Fruit fly (Drosophila melanogaster) whole organism, adult: Measurements from ENCODE around the gene dock.

ENCODE experiments used
- CG11617 ChIP-seq: fragments of 200-800 bp; sonication (Bioruptor generic); optimal IDR thresholded peaks from 2 replicates; lab custom pipeline; 2017; ENCODE audit warnings: mild to moderate bottlenecking, missing biosample characterization, missing genetic modification reagents, missing genetic modification characterization
- CG12768 ChIP-seq: fragments of 200-800 bp; sonication (Bioruptor generic); optimal IDR thresholded peaks from 2 replicates; lab custom pipeline; 2017; ENCODE audit warnings: missing biosample characterization, missing genetic modification characterization, mild to moderate bottlenecking, moderate library complexity, missing genetic modification reagents
- CG14711 ChIP-seq: fragments of 200-800 bp; sonication (Bioruptor generic); optimal IDR thresholded peaks from 2 replicates; lab custom pipeline; 2018; ENCODE audit warnings: missing biosample characterization, mild to moderate bottlenecking, missing genetic modification characterization, moderate library complexity
- CG1620 ChIP-seq: fragments of 200-800 bp; sonication (Bioruptor generic); optimal IDR thresholded peaks from 2 replicates; lab custom pipeline; 2016; ENCODE audit warnings: missing biosample characterization, missing genetic modification characterization
- CG33017 ChIP-seq: fragments of 200-800 bp; sonication (Bioruptor generic); optimal IDR thresholded peaks from 2 replicates; lab custom pipeline; 2018; ENCODE audit warnings: missing biosample characterization, mild to moderate bottlenecking, missing genetic modification characterization, moderate library complexity
- CG5204 ChIP-seq: fragments of 200-800 bp; sonication (Bioruptor generic); optimal IDR thresholded peaks from 2 replicates; lab custom pipeline; 2016; ENCODE audit warnings: missing biosample characterization, missing genetic modification characterization
- CG7045 ChIP-seq: fragments of 200-800 bp; sonication (Bioruptor generic); optimal IDR thresholded peaks from 2 replicates; lab custom pipeline; 2017; ENCODE audit warnings: missing biosample characterization, mild to moderate bottlenecking, missing genetic modification characterization
- CG7101 ChIP-seq: fragments of 200-800 bp; sonication (Bioruptor generic); optimal IDR thresholded peaks from 2 replicates; lab custom pipeline; 2018; ENCODE audit warnings: missing biosample characterization, mild to moderate bottlenecking, missing genetic modification characterization, moderate library complexity
- Clk ChIP-seq: fragments of 200-800 bp; sonication (Bioruptor generic); optimal IDR thresholded peaks from 2 replicates; lab custom pipeline; 2017; ENCODE audit warnings: missing biosample characterization, missing genetic modification characterization
- Crg-1 ChIP-seq: fragments of 200-800 bp; sonication (Bioruptor generic); optimal IDR thresholded peaks from 2 replicates; lab custom pipeline; 2016; ENCODE audit warnings: missing biosample characterization, missing genetic modification characterization
- Hr96 ChIP-seq: fragments of 200-800 bp; sonication (Bioruptor generic); optimal IDR thresholded peaks from 2 replicates; lab custom pipeline; 2016; ENCODE audit warnings: missing biosample characterization, missing genetic modification characterization
- Mnt ChIP-seq: fragments of 200-800 bp; sonication (Bioruptor generic); optimal IDR thresholded peaks from 2 replicates; lab custom pipeline; 2016; ENCODE audit warnings: missing biosample characterization, mild to moderate bottlenecking, missing genetic modification characterization
- bab1 ChIP-seq: fragments of 200-800 bp; sonication (Bioruptor generic); optimal IDR thresholded peaks from 3 replicates; lab custom pipeline; 2019; ENCODE audit warnings: missing biosample characterization, mild to moderate bottlenecking, missing genetic modification characterization, moderate library complexity
- cic ChIP-seq: fragments of 200-800 bp; sonication (Bioruptor generic); optimal IDR thresholded peaks from 2 replicates; lab custom pipeline; 2017; ENCODE audit warnings: missing biosample characterization, mild to moderate bottlenecking, missing genetic modification characterization, moderate library complexity
- cnc ChIP-seq, 2 experiments: fragments of >200 bp; optimal IDR thresholded peaks; 2 replicates each; lab custom pipeline; 2017
- kay ChIP-seq: fragments of 200-800 bp; sonication (Bioruptor generic); peaks from one replicate; lab custom pipeline; 2016; ENCODE audit warnings: missing biosample characterization, missing genetic modification characterization, borderline replicate concordance
- ovo ChIP-seq: fragments of 200-800 bp; sonication (Bioruptor generic); optimal IDR thresholded peaks from 2 replicates; lab custom pipeline; 2016; ENCODE audit warnings: missing biosample characterization, missing genetic modification characterization
- pad ChIP-seq: fragments of 200-800 bp; sonication (Bioruptor generic); optimal IDR thresholded peaks from 3 replicates; lab custom pipeline; 2017; ENCODE audit warnings: missing biosample characterization, missing genetic modification characterization, mild to moderate bottlenecking, moderate library complexity, missing genetic modification reagents
- tj ChIP-seq: fragments of 200-800 bp; sonication (Bioruptor generic); optimal IDR thresholded peaks from 3 replicates; lab custom pipeline; 2017; ENCODE audit warnings: missing biosample characterization, mild to moderate bottlenecking, missing genetic modification characterization, moderate library complexity
- toe ChIP-seq: fragments of 200-800 bp; sonication (Bioruptor generic); optimal IDR thresholded peaks from 2 replicates; lab custom pipeline; 2016; ENCODE audit warnings: missing biosample characterization, missing genetic modification characterization

Gene dock

DNA sequence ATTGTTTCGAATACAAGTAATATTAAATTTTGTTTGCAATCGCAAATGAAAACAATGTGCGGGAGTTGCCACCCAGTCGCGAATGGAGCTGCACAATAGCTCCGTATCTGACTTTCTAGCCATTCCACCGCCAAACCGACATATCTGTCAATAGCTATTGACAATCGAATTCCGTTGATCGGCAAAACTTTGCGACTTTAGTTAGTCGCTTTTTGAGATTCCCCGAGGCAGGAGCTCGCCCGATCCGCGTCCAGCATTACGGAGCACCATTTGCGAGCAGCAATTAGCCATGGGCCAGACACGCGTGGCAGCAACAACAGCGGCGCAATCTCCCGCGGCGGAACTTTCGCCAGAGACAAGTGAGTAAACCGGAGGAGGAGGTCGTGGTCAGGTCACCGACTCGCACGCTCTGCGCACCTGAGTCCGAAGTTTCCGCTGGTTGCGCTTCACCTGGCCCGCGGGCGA lies 26.9 kb downstream of the dock start, which contains the start of the genes CG4291 and kraken:
Gene CG4291 (minus strand): TSS at position 84 of the 465 bp plus-strand sequence.
Gene kraken (plus strand): TSS at position 122 of the 465 bp plus-strand sequence.
- peak; percentile 63 for TF ChIP-seq CG7101 (tag; lab: Kevin White, UChicago)
- peak; percentile 45 for TF ChIP-seq CG7045
- TF ChIP-seq CG33017 (tag; lab: Kevin White, UChicago) = peak; percentile 44
- TF ChIP-seq pad (GFP tag; lab: Kevin White, UChicago) = peak; percentile 39
- TF ChIP-seq CG12768 = peak; percentile 87
- peak; percentile 66 for TF ChIP-seq CG1620 (GFP tag; lab: Kevin White, UChicago)
- peak; percentile 48 for TF ChIP-seq ovo (GFP tag; lab: Kevin White, UChicago)
- peak; percentile 39 for TF ChIP-seq Crg-1 (GFP tag; lab: Kevin White, UChicago)
- peak; percentile 51 for TF ChIP-seq CG11617
- TF ChIP-seq Hr96 = peak; percentile 25
- TF ChIP-seq tj = peak; percentile 46
- no peak for TF ChIP-seq cnc (optimal IDR thresholded peaks at IDR 0.05; lab: Kevin White, UChicago)
- peak; percentile 72 for TF ChIP-seq bab1
- TF ChIP-seq kay = no peak
- TF ChIP-seq Clk (GFP tag; lab: Kevin White, UChicago) = no peak
- peak; percentile 74 for TF ChIP-seq toe (GFP tag; lab: Kevin White, UChicago)
- TF ChIP-seq CG5204 (GFP tag; lab: Kevin White, UChicago) = no peak
- TF ChIP-seq CG14711 (tag; lab: Kevin White, UChicago) = peak; percentile 28
- TF ChIP-seq cic (GFP tag; lab: Kevin White, UChicago) = peak; percentile 53
- TF ChIP-seq Mnt (GFP tag; lab: Kevin White, UChicago) = peak; percentile 91

- TF ChIP-seq cnc (optimal IDR thresholded peaks at IDR 0.05; lab: Kevin White, UChicago) = no peak
- no peak for TF ChIP-seq CG5204 (GFP tag; lab: Kevin White, UChicago)
- TF ChIP-seq CG12768 = no peak
- TF ChIP-seq CG7101 (tag; lab: Kevin White, UChicago) = peak; percentile 64
- TF ChIP-seq CG33017 (tag; lab: Kevin White, UChicago) = peak; percentile 51
- no peak for TF ChIP-seq Mnt (GFP tag; lab: Kevin White, UChicago)
- TF ChIP-seq CG11617 = no peak
- TF ChIP-seq CG7045 = no peak
- no peak for TF ChIP-seq cic (GFP tag; lab: Kevin White, UChicago)
- peak; percentile 55 for TF ChIP-seq Crg-1 (GFP tag; lab: Kevin White, UChicago)
- peak; percentile 21 for TF ChIP-seq Hr96
- TF ChIP-seq toe (GFP tag; lab: Kevin White, UChicago) = peak; percentile 42
- peak; percentile 10 for TF ChIP-seq pad (GFP tag; lab: Kevin White, UChicago)
- no peak for TF ChIP-seq Clk (GFP tag; lab: Kevin White, UChicago)
- TF ChIP-seq CG1620 (GFP tag; lab: Kevin White, UChicago) = peak; percentile 9
- no peak for TF ChIP-seq kay
- peak; percentile 71 for TF ChIP-seq ovo (GFP tag; lab: Kevin White, UChicago)
- no peak for TF ChIP-seq tj
- TF ChIP-seq bab1 = peak; percentile 21
- peak; percentile 31 for TF ChIP-seq CG14711 (tag; lab: Kevin White, UChicago)
Measured at dm6 chr2L:855052-855547, 29.3 kb downstream of the dock start, which contains the start of gene CG13949. TSS of gene CG13949 (plus strand) at chr2L:855337.

DNA sequence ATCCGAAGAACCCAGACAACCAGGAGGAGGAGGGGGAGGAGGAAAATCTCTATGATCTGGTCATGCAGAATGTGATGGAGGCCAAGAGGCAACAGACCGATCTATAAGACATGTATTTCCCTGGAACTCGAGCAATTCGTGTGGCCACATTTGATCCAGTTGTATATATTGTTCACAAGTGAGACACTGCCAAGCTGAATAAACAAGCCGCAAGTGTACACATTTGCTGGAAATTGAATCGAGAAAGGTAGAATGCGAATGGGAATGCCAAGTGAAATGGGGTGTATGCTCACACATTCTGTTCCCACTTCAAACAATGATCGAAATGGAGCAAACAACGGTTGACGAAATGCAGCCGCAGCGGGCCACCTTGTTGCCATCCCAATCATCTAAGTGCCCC lies 30.2 kb downstream of the dock start:
- TF ChIP-seq tj = no peak
- peak; percentile 13 for TF ChIP-seq cic (GFP tag; lab: Kevin White, UChicago)
- no peak for TF ChIP-seq ovo (GFP tag; lab: Kevin White, UChicago)
- TF ChIP-seq CG33017 (tag; lab: Kevin White, UChicago) = no peak
- no peak for TF ChIP-seq pad (GFP tag; lab: Kevin White, UChicago)
- no peak for TF ChIP-seq toe (GFP tag; lab: Kevin White, UChicago)
- peak; percentile 58 for TF ChIP-seq Crg-1 (GFP tag; lab: Kevin White, UChicago)
- TF ChIP-seq CG7101 (tag; lab: Kevin White, UChicago) = peak; percentile 18

DNA sequence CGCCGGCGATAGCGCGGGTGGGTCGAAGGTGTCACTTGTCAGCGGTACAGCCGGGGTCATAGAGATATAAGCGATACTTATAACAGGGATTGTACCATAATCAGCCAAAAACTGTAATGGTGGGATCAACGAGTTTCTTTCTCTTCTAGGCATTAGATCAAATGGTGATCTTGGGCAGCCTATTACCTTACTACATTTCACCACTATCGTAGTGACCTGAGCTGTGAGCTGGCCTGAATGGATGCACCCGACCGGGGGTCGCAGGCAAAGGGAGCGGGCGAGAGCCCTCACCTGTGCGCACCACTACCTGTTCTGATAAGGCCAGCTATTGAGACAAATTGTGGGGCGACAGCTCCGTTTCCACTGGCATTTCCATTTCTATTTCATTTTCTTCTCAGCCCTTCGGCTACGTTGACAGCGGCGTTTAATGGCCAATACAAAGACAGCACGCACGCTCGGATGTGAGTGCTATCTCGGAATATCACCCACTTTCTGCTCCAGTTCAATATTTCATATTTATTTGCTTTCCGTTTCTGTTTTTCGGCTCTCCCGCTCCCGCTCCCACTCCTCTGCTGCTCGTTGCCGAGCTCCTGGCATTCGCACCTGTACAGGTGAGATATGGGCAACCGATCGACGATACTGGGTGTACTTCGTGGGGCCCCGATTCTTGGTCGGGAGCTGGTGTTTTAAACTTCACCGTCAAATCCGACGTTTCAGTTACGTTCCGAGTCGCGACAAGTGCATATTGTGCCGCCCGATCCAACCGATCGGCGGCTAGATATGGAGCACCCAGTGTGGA lies 31.1 kb downstream of the dock start:
- TF ChIP-seq CG7101 (tag; lab: Kevin White, UChicago) (peak; percentile 57), CG5204 (GFP tag; lab: Kevin White, UChicago) (no peak), bab1 (no peak), Clk (GFP tag; lab: Kevin White, UChicago) (no peak), Crg-1 (GFP tag; lab: Kevin White, UChicago) (no peak), Mnt (GFP tag; lab: Kevin White, UChicago) (peak; percentile 10), CG12768 (no peak), pad (GFP tag; lab: Kevin White, UChicago) (no peak), tj (no peak), CG33017 (tag; lab: Kevin White, UChicago) (peak; percentile 79), CG14711 (tag; lab: Kevin White, UChicago) (peak; percentile 49), cic (GFP tag; lab: Kevin White, UChicago) (no peak), ovo (GFP tag; lab: Kevin White, UChicago) (no peak), kay (no peak), CG11617 (no peak), Hr96 (no peak)

DNA sequence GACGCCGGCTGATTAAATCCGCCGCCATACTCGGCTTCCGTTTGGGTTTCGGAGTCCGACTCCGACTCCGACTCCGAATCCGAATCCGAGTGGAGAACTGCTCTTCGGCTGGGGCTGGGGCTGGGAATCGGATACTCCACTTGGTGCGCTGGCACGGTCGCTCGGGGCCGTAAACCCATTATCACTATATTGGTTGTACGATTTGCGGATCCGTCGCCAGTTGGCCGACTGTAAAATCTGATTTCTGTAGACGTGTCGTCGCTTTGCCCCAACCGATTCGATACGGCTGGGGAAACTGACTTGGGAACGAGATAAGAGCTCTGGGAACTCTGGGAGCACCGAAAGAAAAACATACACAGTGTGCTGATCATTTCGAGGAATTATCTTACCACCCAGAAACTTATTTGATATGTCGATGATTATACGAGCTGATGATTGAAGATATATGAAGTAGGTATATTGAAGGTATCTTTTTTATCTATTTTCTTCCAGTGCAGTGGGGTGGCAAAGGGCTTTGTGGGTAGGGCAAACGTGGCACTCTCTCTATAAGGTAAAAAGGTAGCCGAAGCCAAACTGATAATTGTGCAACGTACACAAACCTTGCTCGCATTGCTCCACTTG lies 32.2 kb downstream of the dock start:
- TF ChIP-seq ovo (GFP tag; lab: Kevin White, UChicago) (no peak), tj (no peak), Clk (GFP tag; lab: Kevin White, UChicago) (no peak), CG1620 (GFP tag; lab: Kevin White, UChicago) (no peak), CG14711 (tag; lab: Kevin White, UChicago) (peak; percentile 35), Hr96 (no peak), CG5204 (GFP tag; lab: Kevin White, UChicago) (no peak), CG11617 (peak; percentile 32), CG33017 (tag; lab: Kevin White, UChicago) (peak; percentile 68), Crg-1 (GFP tag; lab: Kevin White, UChicago) (peak; percentile 26), CG12768 (no peak), toe (GFP tag; lab: Kevin White, UChicago) (no peak), bab1 (no peak), cic (GFP tag; lab: Kevin White, UChicago) (no peak), CG7101 (tag; lab: Kevin White, UChicago) (peak; percentile 50), kay (no peak), cnc (optimal IDR thresholded peaks at IDR 0.05; lab: Kevin White, UChicago) (no peak), CG7045 (no peak), Mnt (GFP tag; lab: Kevin White, UChicago) (peak; percentile 29), pad (GFP tag; lab: Kevin White, UChicago) (peak; percentile 10)
